Worm (Caenorhabditis elegans) whole organism, midembryonic: ENCODE measurements around the gene C54F6.19.
"Not testable (repeated sequence)": the region's sequence is repeated elsewhere in the genome, so short reads cannot be mapped to it uniquely, and the experiment has no call there.

Experiments used
- T22C8.4 ChIP-seq: fragments of 200-800 bp; sonication (Bioruptor generic); IDR thresholded peaks from 2 replicates; pipeline ENCODE4 v1.3.6; 2022; ENCODE audit warnings: missing genetic modification characterization, missing compliant biosample characterization
- cog-1 ChIP-seq: sonication (generic microtip); optimal IDR thresholded peaks from 2 replicates; lab custom pipeline; 2016; ENCODE audit warnings: missing genetic modification characterization, missing compliant biosample characterization
- flt-1 ChIP-seq: fragments of 200-800 bp; sonication (Bioruptor generic); IDR thresholded peaks from 2 replicates; pipeline ENCODE4 v1.3.6; 2022; ENCODE audit warnings: missing genetic modification characterization, missing compliant biosample characterization
- klf-2 ChIP-seq: fragments of 200-800 bp; sonication (Bioruptor generic); conservative IDR thresholded peaks from 2 replicates; pipeline ENCODE4 v1.3.6; 2022; ENCODE audit warnings: missing genetic modification reagents, missing genetic modification characterization, missing compliant biosample characterization
- med-1 ChIP-seq: sonication (generic microtip); optimal IDR thresholded peaks from 2 replicates; lab custom pipeline; 2017; ENCODE audit warnings: missing genetic modification characterization, mild to moderate bottlenecking, missing compliant biosample characterization, antibody characterized with exemption, missing genetic modification reagents; ENCODE audit not compliant: insufficient read depth
- ref-1 ChIP-seq: fragments of 200-800 bp; sonication (Bioruptor generic); conservative IDR thresholded peaks from 2 replicates; pipeline ENCODE4 v1.3.6; 2022; ENCODE audit warnings: missing genetic modification reagents, missing genetic modification characterization, missing compliant biosample characterization
- tab-1 ChIP-seq: fragments of 200-800 bp; sonication (Bioruptor generic); IDR thresholded peaks from 2 replicates; pipeline ENCODE4 v1.3.6; 2022; ENCODE audit warnings: missing genetic modification characterization, missing compliant biosample characterization
- ztf-23 ChIP-seq: fragments of 200-800 bp; sonication (Bioruptor generic); IDR thresholded peaks from 2 replicates; pipeline ENCODE4 v1.3.6; 2022; ENCODE audit warnings: missing genetic modification reagents, missing genetic modification characterization, missing compliant biosample characterization
- ztf-29 ChIP-seq: fragments of 200-800 bp; sonication (Bioruptor generic); IDR thresholded peaks from 2 replicates; pipeline ENCODE4 v1.3.6; 2022; ENCODE audit warnings: missing genetic modification reagents, missing genetic modification characterization, missing compliant biosample characterization

C54F6.19 gene

DNA sequence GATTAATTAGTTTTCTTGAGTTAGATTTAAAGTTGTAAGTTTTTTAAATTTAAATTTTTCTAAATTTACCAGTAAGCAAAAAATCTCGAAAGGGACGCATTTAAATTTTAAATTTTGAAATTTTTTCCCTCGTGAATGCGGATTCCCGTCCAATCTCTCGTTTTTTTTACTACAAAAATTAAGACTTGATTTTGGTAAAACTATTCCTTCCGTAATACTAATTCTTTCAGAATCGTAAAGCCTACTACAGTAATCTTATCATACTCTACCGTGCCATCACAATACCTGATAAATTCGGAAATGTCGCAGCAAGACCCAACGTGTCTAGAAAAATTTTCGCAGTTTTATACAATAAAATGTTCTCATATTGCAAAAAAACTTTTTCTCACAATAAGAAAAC is at the start of gene C54F6.19, which contains the start of gene nhx-3:
C54F6.19 (plus strand) TSS at position 301 of the 400 bp plus-strand sequence.
nhx-3 (minus strand) TSS at position 337 of the 400 bp plus-strand sequence.
- TF ChIP-seq ztf-29 (GFP tag; lab: Robert Waterston, UW) (no peak), T22C8.4 (GFP tag; lab: Robert Waterston, UW) (no peak), klf-2 (no peak), ref-1 (GFP tag; lab: Robert Waterston, UW) (no peak), tab-1 (no peak), ztf-23 (GFP tag; lab: Robert Waterston, UW) (no peak), cog-1 (tag; lab: Kevin White, UChicago) (no peak), flt-1 (GFP tag; lab: Robert Waterston, UW) (no peak)

- TF ChIP-seq ref-1 (GFP tag; lab: Robert Waterston, UW) (no peak), cog-1 (tag; lab: Kevin White, UChicago) (no peak), flt-1 (GFP tag; lab: Robert Waterston, UW) (no peak), ztf-23 (GFP tag; lab: Robert Waterston, UW) (no peak), med-1 (no peak)
Observed at ce11 chrV:7497440-7497839, 47.8 kb upstream of the C54F6.19 start, which contains the start of gene srh-79. Gene srh-79, plus strand, starts transcription at chrV:7497740.

DNA sequence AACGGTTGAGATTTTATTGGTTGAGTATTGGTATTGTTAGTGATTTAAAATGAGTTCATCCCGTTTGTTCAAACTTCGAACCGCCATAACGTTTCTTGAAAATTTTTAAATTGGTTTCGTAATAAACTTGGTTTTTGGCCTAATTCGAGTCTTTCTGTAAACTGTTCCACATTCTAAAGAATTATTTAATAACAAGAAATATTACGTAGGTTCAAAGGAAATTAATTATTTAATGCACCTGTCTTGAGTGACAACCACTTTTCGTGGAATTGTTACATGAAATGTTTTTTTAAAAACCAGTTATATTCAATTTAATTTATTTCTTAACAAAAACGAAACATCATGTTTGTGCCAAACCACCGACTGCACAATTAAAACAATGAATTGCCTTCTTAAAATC is 44.1 kb upstream of the C54F6.19 start:
- TF ChIP-seq ztf-23 (GFP tag; lab: Robert Waterston, UW) = no peak
- no peak for TF ChIP-seq flt-1 (GFP tag; lab: Robert Waterston, UW)
- TF ChIP-seq klf-2 = no peak
- no peak for TF ChIP-seq cog-1 (tag; lab: Kevin White, UChicago)
- no peak for TF ChIP-seq med-1

DNA sequence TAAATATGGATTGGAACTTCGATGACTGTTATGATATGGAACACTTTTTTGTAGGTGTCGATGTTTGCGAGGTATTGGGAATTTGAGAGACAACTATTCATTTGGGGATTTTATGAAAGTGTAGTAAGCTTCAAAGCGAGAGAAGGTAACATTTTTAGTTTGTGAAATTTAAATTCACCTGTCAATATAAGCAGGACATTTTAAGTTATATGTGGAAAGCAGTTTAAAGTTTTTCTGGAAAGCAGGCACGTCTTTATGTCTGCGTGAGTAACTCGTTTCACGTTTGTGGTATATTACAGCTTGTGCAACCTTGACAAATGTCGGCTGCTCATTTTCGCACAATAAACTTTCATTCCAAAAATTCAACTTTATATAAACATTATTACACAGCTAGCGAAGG is 41.0 kb upstream of the C54F6.19 start, which contains the start of gene srh-229:
srh-229 (minus strand) TSS at position 101 of the 400 bp plus-strand sequence.
- no peak for TF ChIP-seq ztf-23 (GFP tag; lab: Robert Waterston, UW)
- TF ChIP-seq T22C8.4 (GFP tag; lab: Robert Waterston, UW) = no peak
- no peak for TF ChIP-seq klf-2
- TF ChIP-seq med-1 = no peak
- TF ChIP-seq ref-1 (GFP tag; lab: Robert Waterston, UW) = no peak
- no peak for TF ChIP-seq flt-1 (GFP tag; lab: Robert Waterston, UW)
- no peak for TF ChIP-seq ztf-29 (GFP tag; lab: Robert Waterston, UW)
- no peak for TF ChIP-seq tab-1
- TF ChIP-seq cog-1 (tag; lab: Kevin White, UChicago) = no peak

DNA sequence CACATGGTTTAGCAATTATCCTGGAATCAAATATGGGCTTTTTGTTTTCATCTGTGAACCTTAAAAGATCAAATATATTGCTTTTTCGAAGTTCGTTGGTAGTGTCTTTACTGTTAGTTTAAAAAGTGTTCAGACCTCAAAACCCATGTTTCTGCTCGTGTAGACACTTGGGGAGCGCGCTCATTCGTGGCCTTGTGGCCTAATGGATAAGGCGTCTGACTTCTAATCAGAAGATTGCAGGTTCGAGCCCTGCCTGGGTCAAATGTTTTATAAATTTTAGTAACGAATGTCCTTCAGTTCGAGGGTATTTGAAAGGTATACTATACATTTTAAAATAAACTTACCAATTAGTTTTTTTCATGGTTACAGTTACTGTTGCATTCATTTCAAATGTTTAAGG is 39.1 kb upstream of the C54F6.19 start:
- no peak for TF ChIP-seq tab-1

DNA sequence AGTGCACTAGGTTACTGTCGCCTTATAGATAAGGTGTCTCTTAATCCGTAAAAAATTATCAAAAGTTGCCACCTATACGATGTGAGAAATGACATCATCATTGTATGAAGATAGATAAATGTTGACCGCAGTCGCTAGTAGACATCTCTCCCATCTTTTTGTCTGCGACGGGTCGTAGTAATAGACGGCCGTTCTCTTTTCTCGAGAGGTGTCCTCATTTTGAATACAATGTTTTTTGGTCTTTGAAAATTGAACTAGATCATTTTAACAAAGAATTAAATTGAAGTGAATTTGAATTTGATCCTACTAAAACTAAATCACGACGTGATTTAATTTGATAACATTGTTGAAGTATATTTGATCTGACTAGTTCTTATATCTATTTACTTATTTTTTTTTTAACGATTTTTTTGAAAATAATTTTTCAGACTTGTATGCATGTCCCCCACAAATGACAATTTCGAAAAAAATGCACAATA is 36.7 kb upstream of the C54F6.19 start, which contains the start of the genes str-31 and nhr-172:
str-31 (minus strand) TSS at position 101 of the 479 bp plus-strand sequence.
nhr-172 (plus strand) TSS at position 429 of the 479 bp plus-strand sequence.
- TF ChIP-seq ztf-29 (GFP tag; lab: Robert Waterston, UW) = no peak
- TF ChIP-seq cog-1 (tag; lab: Kevin White, UChicago) = no peak
- no peak for TF ChIP-seq klf-2

DNA sequence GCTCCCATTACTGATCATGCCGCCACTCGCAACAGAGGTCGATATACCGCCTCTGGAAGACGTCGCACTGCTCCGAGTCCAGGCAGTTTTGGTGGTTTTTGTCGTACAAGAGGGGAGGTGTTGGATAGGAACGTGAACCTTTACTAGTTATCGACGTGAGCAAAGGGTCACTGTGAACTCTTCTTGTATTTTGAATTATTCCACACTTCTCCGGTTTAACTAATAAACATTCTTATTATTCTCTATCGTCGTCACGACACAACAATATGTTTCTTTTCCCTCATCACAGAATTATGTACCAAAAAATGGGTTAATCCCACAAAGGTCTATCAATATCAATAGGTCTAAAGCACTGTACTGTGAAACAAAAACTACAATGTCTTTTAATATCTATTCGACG is 33.8 kb upstream of the C54F6.19 start, which contains the start of gene nhr-171:
nhr-171 (plus strand) TSS at position 301 of the 400 bp plus-strand sequence.
- not testable (repeated sequence) for TF ChIP-seq ref-1, flt-1, ztf-29 (GFP tag; lab: Robert Waterston, UW)

ce11 chrV:7514939-7515338 is 30.3 kb upstream of the C54F6.19 start, which contains the start of gene srb-18:
Gene srb-18, plus strand, starts transcription at chrV:7515239.
- TF ChIP-seq ztf-23 (GFP tag; lab: Robert Waterston, UW) = no peak
- no peak for TF ChIP-seq T22C8.4 (GFP tag; lab: Robert Waterston, UW)
- TF ChIP-seq cog-1 (tag; lab: Kevin White, UChicago) = no peak
- TF ChIP-seq ref-1 (GFP tag; lab: Robert Waterston, UW) = no peak
- TF ChIP-seq tab-1 = no peak
- TF ChIP-seq ztf-29 (GFP tag; lab: Robert Waterston, UW) = no peak
- TF ChIP-seq flt-1 (GFP tag; lab: Robert Waterston, UW) = no peak
- no peak for TF ChIP-seq klf-2
- no peak for TF ChIP-seq med-1

ce11 chrV:7520077-7520476 is 25.2 kb upstream of the C54F6.19 start, which contains the start of gene srb-19:
Gene srb-19, minus strand, starts transcription at chrV:7520177.
- TF ChIP-seq ref-1 (GFP tag; lab: Robert Waterston, UW) (no peak), ztf-29 (GFP tag; lab: Robert Waterston, UW) (no peak), ztf-23 (GFP tag; lab: Robert Waterston, UW) (no peak), tab-1 (no peak), cog-1 (tag; lab: Kevin White, UChicago) (no peak), med-1 (no peak), flt-1 (GFP tag; lab: Robert Waterston, UW) (no peak), klf-2 (no peak), T22C8.4 (GFP tag; lab: Robert Waterston, UW) (no peak)

- TF ChIP-seq tab-1 = no peak
- no peak for TF ChIP-seq ztf-23 (GFP tag; lab: Robert Waterston, UW)
- TF ChIP-seq flt-1 (GFP tag; lab: Robert Waterston, UW) = no peak
- no peak for TF ChIP-seq ztf-29 (GFP tag; lab: Robert Waterston, UW)
- no peak for TF ChIP-seq klf-2
- TF ChIP-seq med-1 = no peak
- no peak for TF ChIP-seq cog-1 (tag; lab: Kevin White, UChicago)
- TF ChIP-seq ref-1 (GFP tag; lab: Robert Waterston, UW) = no peak
- TF ChIP-seq T22C8.4 (GFP tag; lab: Robert Waterston, UW) = no peak
Observed at ce11 chrV:7521304-7521703, 24.0 kb upstream of the C54F6.19 start.
